Worm (Caenorhabditis elegans): Measurements from ENCODE around the gene C27H5.12.

Gene C27H5.12

ce11 chrII:7157415-7157814 lies 4.0 kb downstream of the C27H5.12 start (continued):
- no peak for TF ChIP-seq lir-3 (tag; optimal IDR thresholded peaks at IDR 0.05)
- peak; percentile 93 for TF ChIP-seq nhr-28 (tag; optimal IDR thresholded peaks at IDR 0.05)
- TF ChIP-seq R02D3.7 (tag; optimal IDR thresholded peaks at IDR 0.05): no peak
- TF ChIP-seq lin-39 (tag; optimal IDR thresholded peaks at IDR 0.05): no peak

- TF ChIP-seq mep-1 (tag; optimal IDR thresholded peaks at IDR 0.05) (peak; percentile 29), daf-16 (GFP tag; optimal IDR thresholded peaks at IDR 0.05) (no peak), daf-16 (tag; optimal IDR thresholded peaks at IDR 0.05) (no peak), nhr-6 (tag; optimal IDR thresholded peaks at IDR 0.05) (no peak), hmg-1.1 (GFP tag; IDR thresholded peaks at IDR 0.05) (0 out of 2 replicates have a peak, but pooled peaks have one; percentile 18), dmd-6 (GFP tag; IDR thresholded peaks at IDR 0.05) (peak; percentile 7; the same call in 1 of the 2 replicates), nhr-102 (tag; optimal IDR thresholded peaks at IDR 0.05) (peak; percentile 20), hlh-11 (tag; optimal IDR thresholded peaks at IDR 0.05) (peak; percentile 68), fos-1 (tag; optimal IDR thresholded peaks at IDR 0.05) (no peak), F26F4.8 (GFP tag; conservative IDR thresholded peaks at IDR 0.05) (no peak), aha-1 (tag) (no peak), dve-1 (tag; optimal IDR thresholded peaks at IDR 0.05; ENCODE audit: insufficient read depth) (peak; percentile 8), gei-8 (GFP tag; optimal IDR thresholded peaks at IDR 0.05) (no peak), attf-4 (tag; optimal IDR thresholded peaks at IDR 0.05) (no peak), hlh-30 (tag; optimal IDR thresholded peaks at IDR 0.05; ENCODE audit: insufficient read depth) (peak; percentile 8), mes-2 (tag; optimal IDR thresholded peaks at IDR 0.05; ENCODE audit: poor library complexity, severe bottlenecking) (peak; percentile 47), nhr-28 (tag; optimal IDR thresholded peaks at IDR 0.05) (peak; percentile 26), ama-1 (optimal IDR thresholded peaks at IDR 0.05) (peak; percentile 84), R02D3.7 (tag; optimal IDR thresholded peaks at IDR 0.05) (no peak), tra-1 (GFP tag; IDR thresholded peaks at IDR 0.05) (no peak), daf-12 (tag; optimal IDR thresholded peaks at IDR 0.05) (no peak), cey-2 (tag; optimal IDR thresholded peaks at IDR 0.05; ENCODE audit: borderline replicate concordance, insufficient read depth) (no peak)
These were observed 6.0 kb downstream of the C27H5.12 start, which contains the start of gene C27H5.2 for ce11 chrII:7155392-7155791. C27H5.2 (plus strand) TSS chrII:7155581.

ce11 chrII:7154711-7155110 lies 6.7 kb downstream of the C27H5.12 start:
- no peak for TF ChIP-seq ceh-20 (GFP tag; IDR thresholded peaks at IDR 0.05)
- TF ChIP-seq set-16 (GFP tag; IDR thresholded peaks at IDR 0.05): peak; percentile 96
- TF ChIP-seq zip-2 (tag; optimal IDR thresholded peaks at IDR 0.05): no peak

ce11 chrII:7153095-7153494 lies 8.3 kb downstream of the C27H5.12 start:
- TF ChIP-seq set-16 (GFP tag; IDR thresholded peaks at IDR 0.05): peak; percentile 89

- peak; percentile 91 for TF ChIP-seq tra-1 (GFP tag; IDR thresholded peaks at IDR 0.05)
- no peak for TF ChIP-seq ceh-62 (tag; optimal IDR thresholded peaks at IDR 0.05)
- TF ChIP-seq mes-2 (tag; optimal IDR thresholded peaks at IDR 0.05; ENCODE audit: poor library complexity, severe bottlenecking): peak; percentile 96
- TF ChIP-seq gei-8 (GFP tag; optimal IDR thresholded peaks at IDR 0.05): peak; percentile 65
- TF ChIP-seq sdz-12 (GFP tag; optimal IDR thresholded peaks at IDR 0.05): no peak
- no peak for TF ChIP-seq tag-97 (GFP tag; IDR thresholded peaks at IDR 0.05)
- peak; percentile 21 for TF ChIP-seq Y5F2A.4 (GFP tag; optimal IDR thresholded peaks at IDR 0.05)
- TF ChIP-seq pha-4 (GFP tag; IDR thresholded peaks at IDR 0.05): peak; percentile 94
- TF ChIP-seq pha-4 (tag; optimal IDR thresholded peaks at IDR 0.05): peak; percentile 73
- TF ChIP-seq snpc-4 (tag; optimal IDR thresholded peaks at IDR 0.05): no peak
- TF ChIP-seq egl-43 (GFP tag; IDR thresholded peaks at IDR 0.05): peak; percentile 88
- TF ChIP-seq dmd-8 (GFP tag; IDR thresholded peaks at IDR 0.05): no peak
- no peak for TF ChIP-seq Y75B8A.6 (GFP tag; IDR thresholded peaks at IDR 0.05)
- TF ChIP-seq F26F4.8 (GFP tag; conservative IDR thresholded peaks at IDR 0.05): no peak
- TF ChIP-seq ces-1 (GFP tag; optimal IDR thresholded peaks at IDR 0.05): peak; percentile 59
- peak; percentile 67; the same call in 1 of the 2 replicates for TF ChIP-seq F44E2.7 (GFP tag; IDR thresholded peaks at IDR 0.05)
- TF ChIP-seq php-3 (GFP tag; IDR thresholded peaks at IDR 0.05): peak; percentile 86
- peak; percentile 93 for TF ChIP-seq nhr-42 (GFP tag; IDR thresholded peaks at IDR 0.05)
- no peak for TF ChIP-seq attf-4 (tag; optimal IDR thresholded peaks at IDR 0.05)
- no peak for TF ChIP-seq daf-19 (GFP tag; conservative IDR thresholded peaks at IDR 0.05)
- peak in 1 of 2 experiments; percentile 89 for TF ChIP-seq daf-16 (GFP tag; optimal IDR thresholded peaks at IDR 0.05)
- peak; percentile 67 for TF ChIP-seq daf-16 (tag; optimal IDR thresholded peaks at IDR 0.05)
- TF ChIP-seq dve-1 (tag; optimal IDR thresholded peaks at IDR 0.05; ENCODE audit: insufficient read depth): peak; percentile 97
- TF ChIP-seq unc-130 (GFP tag; optimal IDR thresholded peaks at IDR 0.05): peak; percentile 44
These were observed 9.3 kb downstream of the C27H5.12 start, which contains the start of gene fust-1 for ce11 chrII:7151969-7152631. fust-1 (plus strand) TSS chrII:7152581.

Data from whole organism, L4 larva.